Fruit fly (Drosophila melanogaster): ENCODE measurements around the gene CG3168.

CG3168 gene

DNA sequence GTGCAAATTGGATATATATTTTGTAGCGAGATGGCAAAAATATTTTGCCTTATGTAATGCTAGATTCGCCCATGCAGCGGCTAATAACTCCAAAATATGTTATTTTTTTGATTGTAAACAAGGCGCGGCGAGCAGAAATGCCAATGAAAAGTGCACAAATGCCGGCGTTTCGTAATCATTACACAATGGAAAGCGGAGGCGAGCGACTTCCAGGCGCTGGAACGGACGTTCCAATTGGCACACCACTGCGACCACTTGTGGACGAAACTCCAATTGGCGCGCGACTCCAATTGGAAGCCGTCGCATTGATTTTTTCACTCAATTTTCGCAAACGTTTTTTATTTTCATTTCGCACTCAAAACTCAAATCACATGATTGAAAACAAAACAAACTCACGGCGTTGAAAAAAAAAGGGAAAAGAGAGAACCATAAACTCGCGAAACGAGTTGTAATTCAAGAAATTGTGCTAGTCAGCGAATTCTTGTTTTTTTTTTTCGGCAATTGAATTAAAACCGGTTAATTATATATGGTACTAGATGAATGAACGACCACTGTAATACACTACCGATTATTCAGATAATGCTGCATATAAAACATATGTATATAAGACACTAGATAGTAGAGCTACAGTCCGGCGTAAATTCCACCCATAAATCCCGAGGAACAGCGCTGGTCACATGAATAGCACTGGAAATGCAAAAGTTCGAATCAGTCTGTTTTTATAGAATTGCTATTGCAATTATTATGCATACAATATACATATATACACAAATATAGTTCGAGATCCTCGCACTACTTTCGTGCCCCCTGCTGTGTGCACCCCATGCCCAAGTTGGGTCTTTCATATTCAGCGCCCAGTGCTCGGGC lies 60.9 kb downstream of the CG3168 start, which contains the start of gene ND-ASHI (continued):
- peak; percentile 91 for TF ChIP-seq B-H1 (GFP tag; IDR thresholded peaks at IDR 0.05)
- no peak for TF ChIP-seq yki (optimal IDR thresholded peaks at IDR 0.05)
- peak; percentile 76 for TF ChIP-seq E2f2 (GFP tag; IDR thresholded peaks at IDR 0.05)
- peak; percentile 79 for TF ChIP-seq Myb (GFP tag; optimal IDR thresholded peaks at IDR 0.05)
- no peak for TF ChIP-seq CG8281 (tag; optimal IDR thresholded peaks at IDR 0.05)
- TF ChIP-seq CG32532 (GFP tag; IDR thresholded peaks at IDR 0.05), result peak; percentile 99
- TF ChIP-seq Chrac-16 (GFP tag; optimal IDR thresholded peaks at IDR 0.05), result peak; percentile 94
- peak; percentile 94 for TF ChIP-seq ara (GFP tag; IDR thresholded peaks at IDR 0.05)
- peak; percentile 79 for TF ChIP-seq Doc2 (GFP tag; IDR thresholded peaks at IDR 0.05)
- peak; percentile 87 for TF ChIP-seq Side (GFP tag; optimal IDR thresholded peaks at IDR 0.05)
- peak; percentile 95 for TF ChIP-seq CG6765 (GFP tag; optimal IDR thresholded peaks at IDR 0.05)
- peak; percentile 46 for TF ChIP-seq MESR4 (GFP tag; optimal IDR thresholded peaks at IDR 0.05)
- TF ChIP-seq B-H2 (GFP tag; optimal IDR thresholded peaks at IDR 0.05), result peak; percentile 98
- peak; percentile 9 for TF ChIP-seq stwl (tag; optimal IDR thresholded peaks at IDR 0.05)
- TF ChIP-seq Gsc (GFP tag; IDR thresholded peaks at IDR 0.05), result peak; percentile 84
- peak; percentile 94 for TF ChIP-seq cwo (GFP tag; optimal IDR thresholded peaks at IDR 0.05)
- TF ChIP-seq CG3838 (GFP tag; optimal IDR thresholded peaks at IDR 0.05), result peak; percentile 84
- peak; percentile 87 for TF ChIP-seq CG2875 (GFP tag; optimal IDR thresholded peaks at IDR 0.05)
- no peak for TF ChIP-seq lov (optimal IDR thresholded peaks at IDR 0.05)
- peak; percentile 94 for TF ChIP-seq lov (GFP tag; IDR thresholded peaks at IDR 0.05)
- TF ChIP-seq ewg (GFP tag; optimal IDR thresholded peaks at IDR 0.05), result peak; percentile 75
- peak; percentile 79 for TF ChIP-seq CG31388 (GFP tag; optimal IDR thresholded peaks at IDR 0.05)
- peak; percentile 94 for TF ChIP-seq nmo (GFP tag; optimal IDR thresholded peaks at IDR 0.05)
- peak; percentile 90 for TF ChIP-seq H15 (GFP tag; IDR thresholded peaks at IDR 0.05)
- peak; percentile 95 for TF ChIP-seq ken (GFP tag; IDR thresholded peaks at IDR 0.05)
- TF ChIP-seq CG17385 (GFP tag; optimal IDR thresholded peaks at IDR 0.05), result peak; percentile 92
- TF ChIP-seq pb (GFP tag; optimal IDR thresholded peaks at IDR 0.05), result peak; percentile 80
- TF ChIP-seq amos (GFP tag; IDR thresholded peaks at IDR 0.05; ENCODE audit: partially characterized antibody), result no peak
- TF ChIP-seq D19B (GFP tag; optimal IDR thresholded peaks at IDR 0.05), result peak; percentile 91
- TF ChIP-seq ro (GFP tag; IDR thresholded peaks at IDR 0.05), result peak; percentile 78
- peak; percentile 98 for TF ChIP-seq CG13894 (tag; optimal IDR thresholded peaks at IDR 0.05)
- peak; percentile 93 for TF ChIP-seq ERR (GFP tag; optimal IDR thresholded peaks at IDR 0.05)
- TF ChIP-seq hbn (GFP tag; IDR thresholded peaks at IDR 0.05; ENCODE audit: partially characterized antibody), result no peak
- TF ChIP-seq CG33557 (GFP tag; optimal IDR thresholded peaks at IDR 0.05), result peak; percentile 81
- peak; percentile 93 for TF ChIP-seq CG3726 (GFP tag; IDR thresholded peaks at IDR 0.05)
- peak; percentile 75 for TF ChIP-seq CG15696 (tag; optimal IDR thresholded peaks at IDR 0.05)
- TF ChIP-seq Fer1 (GFP tag; optimal IDR thresholded peaks at IDR 0.05), result peak; percentile 96
- peak; percentile 97 for TF ChIP-seq CG7839 (tag; optimal IDR thresholded peaks at IDR 0.05)
- no peak for TF ChIP-seq BEAF-32 (GFP tag; optimal IDR thresholded peaks at IDR 0.05)
- TF ChIP-seq shn (GFP tag; optimal IDR thresholded peaks at IDR 0.05), result peak; percentile 77
- peak; percentile 93 for TF ChIP-seq CG15514 (GFP tag; optimal IDR thresholded peaks at IDR 0.05)
- peak; percentile 92 for TF ChIP-seq Sox102F (GFP tag; optimal IDR thresholded peaks at IDR 0.05)
- TF ChIP-seq Hr39 (optimal IDR thresholded peaks at IDR 0.05), result no peak
- peak; percentile 95 for TF ChIP-seq CrebB (tag; optimal IDR thresholded peaks at IDR 0.05)
- TF ChIP-seq exex (tag; optimal IDR thresholded peaks at IDR 0.05), result peak; percentile 80
- TF ChIP-seq sens (GFP tag), result peak; percentile 98
- TF ChIP-seq Abd-B (GFP tag; optimal IDR thresholded peaks at IDR 0.05), result peak; percentile 85
- TF ChIP-seq otp (GFP tag; IDR thresholded peaks at IDR 0.05), result peak; percentile 94
- peak; percentile 96 for TF ChIP-seq zfh1 (GFP tag; IDR thresholded peaks at IDR 0.05)
- TF ChIP-seq phol (tag; optimal IDR thresholded peaks at IDR 0.05), result peak; percentile 87

Data from whole organism, embryonic.